Worm (Caenorhabditis elegans) whole organism, L4 larva: ENCODE results near the gene F40D4.13.

Experiments used
- pha-4 ChIP-seq, 2 experiments: fragments of 150-350 bp in 1 of 2; fragments of 200-800 bp in 1 of 2; sonication (Bioruptor generic) in 1 of 2; IDR thresholded peaks in 1 of 2; optimal IDR thresholded peaks in 1 of 2; 2 replicates each; pipeline versions ENCODE4 v1.3.6 to Lab custom; 2014 to 2022; ENCODE audit warnings: missing genetic modification characterization in 2 of 2, missing genetic modification reagents in 2 of 2, missing biosample characterization in 1 of 2, missing compliant biosample characterization in 1 of 2
- saeg-2 ChIP-seq: fragments of 200-800 bp; sonication (Bioruptor generic); IDR thresholded peaks from 2 replicates; pipeline ENCODE4 v1.3.6; 2022; ENCODE audit warnings: missing genetic modification reagents, missing genetic modification characterization, missing compliant biosample characterization
- skn-1 ChIP-seq: fragments of 150-350 bp; optimal IDR thresholded peaks from 2 replicates; lab custom pipeline; 2014; ENCODE audit warnings: missing biosample characterization, missing genetic modification characterization
- unc-62 ChIP-seq, 3 experiments: fragments of 150-350 bp in 1 of 3; sonication (generic microtip); optimal IDR thresholded peaks in 2 of 3; peaks in 1 of 3; 1 replicate in 1 of 3; 2 replicates in 2 of 3; lab custom pipeline; 2014 to 2017; ENCODE audit warnings: missing biosample characterization in 3 of 3, missing genetic modification characterization in 3 of 3, missing genetic modification reagents in 3 of 3, missing genotype in 1 of 3

ce11 chrV:17151292-17151691 is 5.8 kb downstream of the F40D4.13 start:
- no peak for TF ChIP-seq skn-1 (tag; lab: Kevin White, UChicago)
- no peak for TF ChIP-seq saeg-2 (GFP tag; lab: Robert Waterston, UW)
- TF ChIP-seq pha-4 (GFP tag; IDR thresholded peaks at IDR 0.05; lab: Robert Waterston, UW) = no peak
- TF ChIP-seq pha-4 (tag; optimal IDR thresholded peaks at IDR 0.05; lab: Kevin White, UChicago) = no peak
- TF ChIP-seq unc-62 (GFP tag; optimal IDR thresholded peaks at IDR 0.05 in 1 of 2; lab: Kevin White, UChicago) = no peak
- no peak for TF ChIP-seq unc-62 (tag; optimal IDR thresholded peaks at IDR 0.05; lab: Kevin White, UChicago)
